Fruit fly (Drosophila melanogaster) S2 (cell line): ENCODE measurements around the gene Nt5a.

ENCODE experiments used
- CG8478 ChIP-seq: fragments of >200 bp; optimal IDR thresholded peaks from 2 replicates; lab custom pipeline; 2018
- CTCF ChIP-seq, 2 experiments: fragments of >200 bp; optimal IDR thresholded peaks; 2 replicates each; lab custom pipeline; 2018

The Nt5a gene

dm6 chr3L:1258547-1258946 lies 48.7 kb downstream of the Nt5a start:
- TF ChIP-seq CTCF (optimal IDR thresholded peaks at IDR 0.05; lab: Kevin White, UChicago) = no peak
- no peak for TF ChIP-seq CG8478

DNA sequence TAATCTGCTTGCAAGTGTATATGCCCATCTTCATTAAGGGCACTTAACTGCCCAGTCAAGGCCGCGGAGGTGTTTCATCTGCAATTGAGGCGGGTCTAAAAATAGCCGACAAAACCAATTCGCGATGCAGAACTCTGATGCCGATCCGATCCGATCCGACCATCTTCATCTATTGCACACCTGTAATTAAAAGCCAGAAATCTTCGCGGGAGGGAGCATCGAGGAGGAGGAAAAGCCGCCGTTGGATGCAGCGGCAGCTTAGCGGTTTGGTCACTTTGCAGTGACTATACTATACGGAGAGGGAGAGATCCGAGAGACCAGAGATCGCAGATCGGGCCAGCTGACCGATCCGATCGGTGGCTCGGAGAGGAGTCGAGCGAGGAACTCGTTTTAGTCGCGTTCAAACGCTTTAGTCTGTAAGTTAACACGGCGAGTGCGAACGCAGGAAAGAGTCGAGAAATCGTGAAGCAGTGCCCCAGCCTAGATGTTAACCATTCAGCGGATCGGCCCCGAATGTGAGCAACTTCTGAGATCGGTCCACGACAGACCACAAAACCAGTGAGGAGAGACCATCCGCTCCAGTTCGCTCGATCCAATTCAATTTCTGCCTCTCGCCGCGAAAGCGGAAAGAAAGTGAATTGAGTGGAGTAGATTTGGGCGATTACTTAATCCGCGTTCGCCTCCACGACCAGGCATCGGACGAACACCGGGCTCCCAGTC lies 51.0 kb downstream of the Nt5a start, which contains the start of gene tfc:
TSS of gene tfc (plus strand) at position 389 of the 720 bp plus-strand sequence.
- TF ChIP-seq CG8478 = no peak
